Fruit fly (Drosophila melanogaster): ENCODE measurements around the gene CG15203.

- TF ChIP-seq psq (GFP tag; optimal IDR thresholded peaks at IDR 0.05): no peak
- no peak for TF ChIP-seq lola (GFP tag; optimal IDR thresholded peaks at IDR 0.05)
- TF ChIP-seq HLH106 (tag; optimal IDR thresholded peaks at IDR 0.05): no peak
These were observed 19.9 kb downstream of the CG15203 start, which contains the start of gene sev for dm6 chrX:11086250-11086649.
